Worm (Caenorhabditis elegans) whole organism, mixed stage, embryonic: ENCODE results near the gene str-108.

Experiments used
- M03D4.4 ChIP-seq: sonication (generic microtip); optimal IDR thresholded peaks from 2 replicates; lab custom pipeline; 2017; ENCODE audit warnings: mild to moderate bottlenecking, missing genetic modification characterization, missing compliant biosample characterization
- bed-3 ChIP-seq: fragments of 200-800 bp; sonication (Bioruptor generic); optimal IDR thresholded peaks from 3 replicates; lab custom pipeline; 2018; ENCODE audit warnings: mild to moderate bottlenecking, missing genetic modification characterization, moderate library complexity, missing compliant biosample characterization
- blmp-1 ChIP-seq: fragments of 150-350 bp; optimal IDR thresholded peaks from 2 replicates; lab custom pipeline; 2014; ENCODE audit warnings: missing biosample characterization, missing genetic modification characterization
- ceh-39 ChIP-seq: fragments of 150-350 bp; optimal IDR thresholded peaks from 2 replicates; lab custom pipeline; 2014; ENCODE audit warnings: missing biosample characterization, missing genetic modification characterization
- ceh-43 ChIP-seq: fragments of 200-800 bp; sonication (Bioruptor generic); optimal IDR thresholded peaks from 2 replicates; lab custom pipeline; 2018; ENCODE audit warnings: mild to moderate bottlenecking, missing genetic modification characterization, moderate library complexity, missing compliant biosample characterization
- ces-1 ChIP-seq: fragments of 150-350 bp; optimal IDR thresholded peaks from 2 replicates; lab custom pipeline; 2014; ENCODE audit warnings: missing biosample characterization, missing genetic modification reagents, missing genetic modification characterization
- cnd-1 ChIP-seq: fragments of 200-800 bp; sonication (Bioruptor generic); optimal IDR thresholded peaks from 2 replicates; lab custom pipeline; 2018; ENCODE audit warnings: mild to moderate bottlenecking, missing genetic modification characterization, missing compliant biosample characterization
- drap-1 ChIP-seq: fragments of 200-800 bp; sonication (Bioruptor generic); optimal IDR thresholded peaks from 3 replicates; lab custom pipeline; 2018; ENCODE audit warnings: mild to moderate bottlenecking, missing genetic modification characterization, missing compliant biosample characterization
- elt-1 ChIP-seq: sonication (generic microtip); optimal IDR thresholded peaks from 2 replicates; lab custom pipeline; 2017; ENCODE audit warnings: missing genetic modification characterization, mild to moderate bottlenecking, missing compliant biosample characterization, antibody characterized with exemption, moderate library complexity, borderline replicate concordance; ENCODE audit not compliant: insufficient read depth
- elt-3 ChIP-seq: fragments of 150-350 bp; optimal IDR thresholded peaks from 2 replicates; lab custom pipeline; 2014; ENCODE audit warnings: missing biosample characterization, missing genetic modification characterization
- flh-1 ChIP-seq: fragments of 200-800 bp; sonication (Bioruptor generic); optimal IDR thresholded peaks from 2 replicates; lab custom pipeline; 2018; ENCODE audit warnings: mild to moderate bottlenecking, missing genetic modification characterization, moderate library complexity, missing compliant biosample characterization
- ham-2 ChIP-seq: fragments of 200-800 bp; sonication (Bioruptor generic); optimal IDR thresholded peaks from 2 replicates; lab custom pipeline; 2018; ENCODE audit warnings: mild to moderate bottlenecking, missing genetic modification characterization, missing compliant biosample characterization
- hlh-1 ChIP-seq: fragments of 150-350 bp; optimal IDR thresholded peaks from 2 replicates; lab custom pipeline; 2014; ENCODE audit warnings: missing biosample characterization, missing genetic modification reagents, missing genetic modification characterization
- lin-13 ChIP-seq: fragments of 150-350 bp; optimal IDR thresholded peaks from 2 replicates; lab custom pipeline; 2014; ENCODE audit warnings: missing biosample characterization, missing genetic modification characterization
- lin-32 ChIP-seq: fragments of 200-800 bp; sonication (Bioruptor generic); optimal IDR thresholded peaks from 2 replicates; lab custom pipeline; 2018; ENCODE audit warnings: mild to moderate bottlenecking, missing genetic modification characterization, missing compliant biosample characterization
- lsy-2 ChIP-seq: fragments of 150-350 bp; optimal IDR thresholded peaks from 2 replicates; lab custom pipeline; 2014; ENCODE audit warnings: missing biosample characterization, missing genetic modification characterization
- mab-5 ChIP-seq: fragments of 150-350 bp; optimal IDR thresholded peaks from 2 replicates; lab custom pipeline; 2014; ENCODE audit warnings: missing biosample characterization, missing genetic modification characterization
- mls-2 ChIP-seq: sonication (generic microtip); optimal IDR thresholded peaks from 2 replicates; lab custom pipeline; 2016; ENCODE audit warnings: mild to moderate bottlenecking, missing genetic modification characterization, moderate library complexity, missing compliant biosample characterization
- nhr-12 ChIP-seq: fragments of 150-350 bp; optimal IDR thresholded peaks from 2 replicates; lab custom pipeline; 2014; ENCODE audit warnings: missing biosample characterization, missing genetic modification characterization
- nhr-28 ChIP-seq: fragments of 150-350 bp; optimal IDR thresholded peaks from 2 replicates; lab custom pipeline; 2014; ENCODE audit warnings: missing biosample characterization, missing genetic modification characterization
- nhr-76 ChIP-seq: sonication (generic microtip); optimal IDR thresholded peaks from 2 replicates; lab custom pipeline; 2017; ENCODE audit warnings: missing biosample characterization, missing genetic modification characterization
- pha-4 ChIP-seq: fragments of 150-350 bp; optimal IDR thresholded peaks from 2 replicates; lab custom pipeline; 2018; ENCODE audit warnings: missing biosample characterization, missing genetic modification reagents, missing genetic modification characterization
- sem-2 ChIP-seq: fragments of 200-800 bp; sonication (Bioruptor generic); optimal IDR thresholded peaks from 2 replicates; lab custom pipeline; 2018; ENCODE audit warnings: mild to moderate bottlenecking, missing genetic modification characterization, missing compliant biosample characterization
- snpc-4 ChIP-seq: fragments of 150-350 bp; optimal IDR thresholded peaks from 2 replicates; lab custom pipeline; 2014; ENCODE audit warnings: missing biosample characterization, missing genetic modification characterization
- sptf-1 ChIP-seq: sonication (generic microtip); optimal IDR thresholded peaks from 2 replicates; lab custom pipeline; 2017; ENCODE audit warnings: mild to moderate bottlenecking, missing genetic modification characterization, moderate library complexity, missing compliant biosample characterization
- tbx-8 ChIP-seq: fragments of 200-800 bp; sonication (Bioruptor generic); optimal IDR thresholded peaks from 2 replicates; lab custom pipeline; 2018; ENCODE audit warnings: mild to moderate bottlenecking, missing genetic modification characterization, moderate library complexity, missing compliant biosample characterization
- unc-120 ChIP-seq: sonication (generic microtip); optimal IDR thresholded peaks from 2 replicates; lab custom pipeline; 2017; ENCODE audit warnings: missing genetic modification characterization, missing compliant biosample characterization; ENCODE audit not compliant: poor library complexity, severe bottlenecking
- unc-39 ChIP-seq: fragments of 150-350 bp; optimal IDR thresholded peaks from 2 replicates; lab custom pipeline; 2014; ENCODE audit warnings: missing biosample characterization, missing genetic modification characterization
- unc-62 ChIP-seq: fragments of 150-350 bp; optimal IDR thresholded peaks from 2 replicates; lab custom pipeline; 2014; ENCODE audit warnings: missing biosample characterization, missing genetic modification reagents, missing genetic modification characterization
- zip-8 ChIP-seq: fragments of 150-350 bp; optimal IDR thresholded peaks from 2 replicates; lab custom pipeline; 2014; ENCODE audit warnings: missing biosample characterization, missing genetic modification characterization
- ztf-11 ChIP-seq: fragments of 150-350 bp; optimal IDR thresholded peaks from 2 replicates; lab custom pipeline; 2014; ENCODE audit warnings: missing biosample characterization, missing genetic modification characterization

Gene str-108

DNA sequence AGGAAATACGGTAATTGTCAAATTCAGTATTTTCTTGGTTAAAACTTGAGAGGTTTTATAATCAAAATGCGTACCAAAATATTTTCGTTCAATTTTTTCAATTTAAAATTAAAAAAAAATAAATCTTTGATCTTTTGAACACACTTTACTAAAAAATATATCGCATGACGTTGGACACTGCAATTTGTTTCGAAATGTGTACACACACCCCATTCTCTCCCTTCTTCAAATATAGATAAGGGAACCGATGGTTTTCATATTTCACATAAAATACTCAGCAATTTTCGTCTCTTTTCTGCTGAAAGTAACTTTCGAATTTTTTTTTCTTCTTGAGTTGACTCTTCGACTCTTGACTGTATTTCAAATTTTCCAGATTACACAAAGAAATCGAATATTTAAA, 44.6 kb upstream of the str-108 start:
- no peak for TF ChIP-seq sptf-1 (tag; lab: Kevin White, UChicago)
- no peak for TF ChIP-seq unc-39 (tag; lab: Kevin White, UChicago)
- TF ChIP-seq lin-13 (tag; lab: Kevin White, UChicago) = no peak
- TF ChIP-seq hlh-1 = no peak
- no peak for TF ChIP-seq mab-5 (tag; lab: Kevin White, UChicago)
- no peak for TF ChIP-seq sem-2 (GFP tag; lab: Kevin White, UChicago)
- no peak for TF ChIP-seq nhr-12
- no peak for TF ChIP-seq elt-3 (tag; lab: Kevin White, UChicago)
- no peak for TF ChIP-seq cnd-1 (tag; lab: Kevin White, UChicago)
- TF ChIP-seq ceh-39 = no peak
- no peak for TF ChIP-seq ces-1 (GFP tag; lab: Kevin White, UChicago)
- no peak for TF ChIP-seq nhr-76 (tag; lab: Kevin White, UChicago)
- TF ChIP-seq flh-1 (GFP tag; lab: Kevin White, UChicago) = no peak
- no peak for TF ChIP-seq blmp-1 (tag; lab: Kevin White, UChicago)
- no peak for TF ChIP-seq lsy-2 (tag; lab: Kevin White, UChicago)
- TF ChIP-seq snpc-4 (tag; lab: Kevin White, UChicago) = no peak

DNA sequence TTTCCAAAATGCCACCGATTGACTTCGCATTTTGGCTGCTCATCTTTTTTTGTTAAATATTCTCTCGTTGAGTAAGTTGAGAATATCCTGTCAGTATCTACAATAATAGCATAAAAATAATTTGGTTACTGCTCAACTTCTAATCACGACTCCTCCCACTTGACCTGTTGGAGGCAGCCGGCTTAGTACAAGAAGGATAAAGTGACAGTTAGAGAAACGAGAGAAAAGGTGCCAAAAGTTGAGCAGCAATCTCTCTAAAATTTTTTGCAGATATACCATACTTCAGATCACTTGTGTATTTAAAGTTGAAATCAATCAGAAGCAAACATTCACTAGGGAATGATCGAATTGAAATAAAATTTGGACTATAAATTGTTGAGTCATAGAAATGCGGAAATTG, 41.3 kb upstream of the str-108 start, which contains the start of gene nhr-111:
Gene nhr-111, minus strand, starts transcription at position 101 of the 400 bp plus-strand sequence.
- no peak for TF ChIP-seq elt-3 (tag; lab: Kevin White, UChicago)
- TF ChIP-seq nhr-76 (tag; lab: Kevin White, UChicago) = no peak
- no peak for TF ChIP-seq sptf-1 (tag; lab: Kevin White, UChicago)
- no peak for TF ChIP-seq nhr-28
- no peak for TF ChIP-seq ztf-11 (tag; lab: Kevin White, UChicago)
- TF ChIP-seq snpc-4 (tag; lab: Kevin White, UChicago) = no peak
- TF ChIP-seq hlh-1 = no peak
- TF ChIP-seq elt-1 = no peak
- TF ChIP-seq unc-62 = no peak
- no peak for TF ChIP-seq drap-1 (GFP tag; lab: Kevin White, UChicago)
- no peak for TF ChIP-seq blmp-1 (tag; lab: Kevin White, UChicago)
- TF ChIP-seq ceh-43 (GFP tag; lab: Kevin White, UChicago) = no peak
- no peak for TF ChIP-seq lin-13 (tag; lab: Kevin White, UChicago)
- no peak for TF ChIP-seq nhr-12
- TF ChIP-seq unc-39 (tag; lab: Kevin White, UChicago) = no peak
- TF ChIP-seq bed-3 (GFP tag; lab: Kevin White, UChicago) = no peak
- TF ChIP-seq M03D4.4 (tag; lab: Kevin White, UChicago) = no peak

- no peak for TF ChIP-seq snpc-4 (tag; lab: Kevin White, UChicago)
- no peak for TF ChIP-seq nhr-76 (tag; lab: Kevin White, UChicago)
- TF ChIP-seq cnd-1 (tag; lab: Kevin White, UChicago) = no peak
- no peak for TF ChIP-seq mab-5 (tag; lab: Kevin White, UChicago)
- TF ChIP-seq nhr-28 = no peak
- no peak for TF ChIP-seq unc-39 (tag; lab: Kevin White, UChicago)
- no peak for TF ChIP-seq zip-8 (tag; lab: Kevin White, UChicago)
- no peak for TF ChIP-seq unc-120 (tag; lab: Kevin White, UChicago)
- TF ChIP-seq ham-2 = no peak
- TF ChIP-seq lin-13 (tag; lab: Kevin White, UChicago) = no peak
- no peak for TF ChIP-seq M03D4.4 (tag; lab: Kevin White, UChicago)
- no peak for TF ChIP-seq elt-1
- TF ChIP-seq lsy-2 (tag; lab: Kevin White, UChicago) = no peak
- no peak for TF ChIP-seq mls-2 (tag; lab: Kevin White, UChicago)
- TF ChIP-seq tbx-8 (GFP tag; lab: Kevin White, UChicago) = no peak
- no peak for TF ChIP-seq unc-62
- no peak for TF ChIP-seq lin-32
These were observed 38.6 kb upstream of the str-108 start, which contains the start of gene fbxa-143 for ce11 chrV:16127401-16127800. Gene fbxa-143, minus strand, starts transcription at chrV:16127501.

DNA sequence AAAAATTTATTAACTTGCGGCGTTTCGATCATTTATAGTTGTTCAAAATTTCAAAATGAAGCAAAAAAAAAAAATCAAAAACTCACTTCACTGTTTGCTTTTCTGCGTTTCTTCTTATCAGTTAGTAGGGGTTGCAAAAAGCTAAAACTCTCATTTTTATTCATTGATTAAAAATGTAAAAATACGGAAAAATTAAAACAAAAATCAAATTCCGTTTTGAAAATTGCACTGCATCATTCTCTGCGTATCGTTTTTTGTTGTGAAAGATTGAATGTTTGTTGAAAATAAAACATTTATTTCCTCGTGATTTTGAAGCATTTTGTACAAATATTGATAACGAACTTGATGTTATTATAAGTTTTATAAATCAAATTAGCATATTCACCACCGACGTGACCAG, 36.9 kb upstream of the str-108 start:
- TF ChIP-seq unc-39 (tag; lab: Kevin White, UChicago) = no peak
- no peak for TF ChIP-seq lin-13 (tag; lab: Kevin White, UChicago)
- no peak for TF ChIP-seq pha-4 (tag; lab: Kevin White, UChicago)
- TF ChIP-seq hlh-1 = no peak
- TF ChIP-seq lin-32 = no peak
- TF ChIP-seq tbx-8 (GFP tag; lab: Kevin White, UChicago) = no peak
- TF ChIP-seq ceh-39 = no peak
- no peak for TF ChIP-seq nhr-76 (tag; lab: Kevin White, UChicago)
